Fruit fly (Drosophila melanogaster): ENCODE results near the gene Snup.

dm6 chr3L:2661322-2661721 lies 9.4 kb downstream of the Snup start, which contains the start of gene CG33234:
- TF ChIP-seq CG8478 (optimal IDR thresholded peaks at IDR 0.05) (no peak), Dll (optimal IDR thresholded peaks at IDR 0.05) (no peak), psq (optimal IDR thresholded peaks at IDR 0.05) (no peak), pan (optimal IDR thresholded peaks at IDR 0.05) (no peak), usp (GFP tag; optimal IDR thresholded peaks at IDR 0.05) (no peak)
